Fruit fly (Drosophila melanogaster) whole organism, embryonic: ENCODE measurements around the gene Cpr67Fa2.

Experiments
- Abd-B ChIP-seq: fragments of 200-800 bp; sonication (Bioruptor generic); optimal IDR thresholded peaks from 2 replicates; lab custom pipeline; 2018; ENCODE audit warnings: missing biosample characterization, mild to moderate bottlenecking, missing genetic modification characterization, moderate library complexity
- BEAF-32 ChIP-seq: fragments of 200-800 bp; sonication (Bioruptor generic); optimal IDR thresholded peaks from 3 replicates; lab custom pipeline; 2017; ENCODE audit warnings: missing biosample characterization, missing genetic modification characterization, mild to moderate bottlenecking, moderate library complexity, missing genetic modification reagents
- Bgb ChIP-seq: fragments of 200-800 bp; sonication (Bioruptor generic); IDR thresholded peaks from 2 replicates; pipeline ENCODE4 v1.3.6; 2022; ENCODE audit warnings: missing biosample characterization, missing genetic modification characterization; ENCODE audit not compliant: partially characterized antibody
- Bteb2 ChIP-seq: fragments of 200-800 bp; sonication (Bioruptor generic); optimal IDR thresholded peaks from 2 replicates; lab custom pipeline; 2016; ENCODE audit warnings: missing biosample characterization, missing genetic modification characterization
- CG10209 ChIP-seq: fragments of 200-800 bp; sonication (Bioruptor generic); optimal IDR thresholded peaks from 3 replicates; lab custom pipeline; 2017; ENCODE audit warnings: missing biosample characterization, mild to moderate bottlenecking, missing genetic modification characterization, missing genetic modification reagents
- CG10321 ChIP-seq: fragments of 200-800 bp; sonication (Bioruptor generic); IDR thresholded peaks from 2 replicates; pipeline ENCODE4 v1.3.6; 2022; ENCODE audit warnings: missing biosample characterization, missing genetic modification characterization
- CG10565 ChIP-seq: fragments of 200-800 bp; sonication (Bioruptor generic); optimal IDR thresholded peaks from 3 replicates; lab custom pipeline; 2016; ENCODE audit warnings: missing biosample characterization, mild to moderate bottlenecking, missing genetic modification characterization
- CG11093 ChIP-seq: fragments of 200-800 bp; sonication (Bioruptor generic); IDR thresholded peaks from 3 replicates; pipeline ENCODE4 v1.3.6; 2022; ENCODE audit warnings: missing biosample characterization, missing genetic modification characterization
- CG11695 ChIP-seq: fragments of 200-800 bp; sonication (Bioruptor generic); IDR thresholded peaks from 3 replicates; pipeline ENCODE4 v1.3.6; 2022; ENCODE audit warnings: missing biosample characterization, missing genetic modification characterization
- CG11696 ChIP-seq: fragments of 200-800 bp; sonication (Bioruptor generic); IDR thresholded peaks from 2 replicates; pipeline ENCODE4 v1.3.6; 2022; ENCODE audit warnings: missing biosample characterization, missing genetic modification characterization
- CG15011 ChIP-seq: fragments of 200-800 bp; sonication (Bioruptor generic); optimal IDR thresholded peaks from 3 replicates; lab custom pipeline; 2018; ENCODE audit warnings: missing biosample characterization, mild to moderate bottlenecking, missing genetic modification characterization
- CG1529 ChIP-seq: fragments of 200-800 bp; sonication (Bioruptor generic); optimal IDR thresholded peaks from 3 replicates; lab custom pipeline; 2018; ENCODE audit warnings: missing biosample characterization, missing genetic modification characterization
- CG15479 ChIP-seq: fragments of 200-800 bp; sonication (Bioruptor generic); optimal IDR thresholded peaks from 3 replicates; lab custom pipeline; 2019; ENCODE audit warnings: missing biosample characterization, mild to moderate bottlenecking, missing genetic modification characterization, moderate library complexity
- CG1603 ChIP-seq: fragments of 200-800 bp; sonication (Bioruptor generic); optimal IDR thresholded peaks from 2 replicates; lab custom pipeline; 2019; ENCODE audit warnings: missing biosample characterization, mild to moderate bottlenecking, missing genetic modification characterization, moderate library complexity
- CG17912 ChIP-seq: fragments of 200-800 bp; sonication (Bioruptor generic); optimal IDR thresholded peaks from 2 replicates; lab custom pipeline; 2018; ENCODE audit warnings: missing biosample characterization, mild to moderate bottlenecking, missing genetic modification characterization
- CG3995 ChIP-seq: fragments of 200-800 bp; sonication (Bioruptor generic); optimal IDR thresholded peaks from 3 replicates; lab custom pipeline; 2016; ENCODE audit warnings: missing biosample characterization, missing genetic modification characterization
- CG4730 ChIP-seq: fragments of 200-800 bp; sonication (Bioruptor generic); IDR thresholded peaks from 2 replicates; pipeline ENCODE4 v1.3.6; 2022; ENCODE audit warnings: missing biosample characterization, missing genetic modification characterization
- CG7556 ChIP-seq: fragments of 200-800 bp; sonication (Bioruptor generic); optimal IDR thresholded peaks from 2 replicates; lab custom pipeline; 2017; ENCODE audit warnings: missing biosample characterization, mild to moderate bottlenecking, missing genetic modification characterization
- CG8290 ChIP-seq, 3 experiments: fragments of 200-800 bp; sonication (Bioruptor generic); optimal IDR thresholded peaks; 2 replicates each; lab custom pipeline; 2016 to 2019; ENCODE audit warnings: missing biosample characterization in 3 of 3, missing genetic modification characterization in 3 of 3, mild to moderate bottlenecking in 2 of 3, moderate library complexity in 1 of 3
- CG9932 ChIP-seq: fragments of 200-800 bp; sonication (Bioruptor generic); IDR thresholded peaks from 2 replicates; pipeline ENCODE4 v1.3.6; 2022; ENCODE audit warnings: missing biosample characterization, missing genetic modification characterization
- CkIIα-i1 ChIP-seq: fragments of 200-800 bp; sonication (Bioruptor generic); IDR thresholded peaks from 2 replicates; pipeline ENCODE4 v1.3.6; 2022; ENCODE audit warnings: missing biosample characterization, missing genetic modification characterization
- D ChIP-seq, 2 experiments: fragments of 200-800 bp in 1 of 2; fragments of >200 bp in 1 of 2; sonication (Bioruptor generic) in 1 of 2; optimal IDR thresholded peaks; 2 replicates in 1 of 2; 3 replicates in 1 of 2; lab custom pipeline; 2017; ENCODE audit warnings: mild to moderate bottlenecking in 1 of 2, missing biosample characterization in 1 of 2, missing genetic modification characterization in 1 of 2, missing genetic modification reagents in 1 of 2
- GATAe ChIP-seq: fragments of 200-800 bp; sonication (Bioruptor generic); conservative IDR thresholded peaks from 2 replicates; pipeline ENCODE4 v1.3.6; 2022; ENCODE audit warnings: missing biosample characterization, missing genetic modification characterization
- Med ChIP-seq: fragments of 200-800 bp; sonication (Bioruptor generic); peaks from one replicate; lab custom pipeline; 2016; ENCODE audit warnings: missing biosample characterization, missing genetic modification characterization, mild to moderate bottlenecking, inconsistent platforms, moderate library complexity
- Ptx1 ChIP-seq: fragments of 200-800 bp; sonication (Bioruptor generic); IDR thresholded peaks from 2 replicates; pipeline ENCODE4 v1.3.6; 2022; ENCODE audit warnings: missing biosample characterization, missing genetic modification characterization
- Spps ChIP-seq: fragments of 200-800 bp; sonication (Bioruptor generic); optimal IDR thresholded peaks from 2 replicates; lab custom pipeline; 2018; ENCODE audit warnings: missing biosample characterization, mild to moderate bottlenecking, missing genetic modification characterization
- ara ChIP-seq: fragments of 200-800 bp; sonication (Bioruptor generic); IDR thresholded peaks from 2 replicates; pipeline ENCODE4 v1.3.6; 2022; ENCODE audit warnings: missing biosample characterization, missing genetic modification characterization
- ase ChIP-seq: fragments of 200-800 bp; sonication (Bioruptor generic); IDR thresholded peaks from 3 replicates; pipeline ENCODE4 v1.3.6; 2022; ENCODE audit warnings: missing biosample characterization, missing genetic modification characterization
- chm ChIP-seq: fragments of 200-800 bp; sonication (Bioruptor generic); IDR thresholded peaks from 2 replicates; pipeline ENCODE4 v1.3.6; 2022; ENCODE audit warnings: missing biosample characterization, missing genetic modification characterization
- en ChIP-seq: fragments of 200-800 bp; sonication (Bioruptor generic); optimal IDR thresholded peaks from 2 replicates; lab custom pipeline; 2016; ENCODE audit warnings: missing biosample characterization, missing genetic modification characterization
- eve ChIP-seq, 2 experiments: fragments of >200 bp; optimal IDR thresholded peaks; 2 replicates each; lab custom pipeline; 2017; ENCODE audit warnings: missing biosample characterization in 2 of 2, missing genetic modification characterization in 2 of 2
- fru ChIP-seq: fragments of >200 bp; optimal IDR thresholded peaks from 2 replicates; lab custom pipeline; 2017
- fu2 ChIP-seq: fragments of 200-800 bp; sonication (Bioruptor generic); optimal IDR thresholded peaks from 2 replicates; lab custom pipeline; 2016; ENCODE audit warnings: missing biosample characterization, missing genetic modification characterization
- gcm ChIP-seq: fragments of 200-800 bp; sonication (Bioruptor generic); optimal IDR thresholded peaks from 2 replicates; lab custom pipeline; 2019; ENCODE audit warnings: missing biosample characterization, mild to moderate bottlenecking, missing genetic modification characterization, moderate library complexity
- grn ChIP-seq: fragments of 200-800 bp; sonication (Bioruptor generic); optimal IDR thresholded peaks from 3 replicates; lab custom pipeline; 2017; ENCODE audit warnings: missing biosample characterization, missing genetic modification characterization
- gsb-n ChIP-seq: fragments of 200-800 bp; sonication (Bioruptor generic); optimal IDR thresholded peaks from 3 replicates; lab custom pipeline; 2018; ENCODE audit warnings: missing biosample characterization, mild to moderate bottlenecking, missing genetic modification characterization
- ind ChIP-seq: fragments of 200-800 bp; sonication (Bioruptor generic); optimal IDR thresholded peaks from 3 replicates; lab custom pipeline; 2016; ENCODE audit warnings: missing biosample characterization, missing genetic modification characterization
- kah ChIP-seq: fragments of 200-800 bp; sonication (Bioruptor generic); optimal IDR thresholded peaks from 2 replicates; lab custom pipeline; 2018; ENCODE audit warnings: missing biosample characterization, mild to moderate bottlenecking, missing genetic modification characterization
- lov ChIP-seq, 2 experiments: fragments of 200-800 bp in 1 of 2; fragments of >200 bp in 1 of 2; sonication (Bioruptor generic) in 1 of 2; IDR thresholded peaks in 1 of 2; optimal IDR thresholded peaks in 1 of 2; 2 replicates in 1 of 2; 3 replicates in 1 of 2; pipeline versions ENCODE4 v1.3.6 to Lab custom; 2017 to 2022; ENCODE audit warnings: missing biosample characterization in 1 of 2, missing genetic modification characterization in 1 of 2
- row ChIP-seq: fragments of 200-800 bp; sonication (Bioruptor generic); IDR thresholded peaks from 3 replicates; pipeline ENCODE4 v1.3.6; 2022; ENCODE audit warnings: missing biosample characterization, missing genetic modification characterization
- stwl ChIP-seq: fragments of 200-800 bp; sonication (Bioruptor generic); optimal IDR thresholded peaks from 3 replicates; lab custom pipeline; 2018; ENCODE audit warnings: missing biosample characterization, mild to moderate bottlenecking, missing genetic modification characterization, moderate library complexity
- tap ChIP-seq: fragments of 200-800 bp; optimal IDR thresholded peaks from 3 replicates; lab custom pipeline; 2019; ENCODE audit warnings: missing biosample characterization, mild to moderate bottlenecking, missing genetic modification characterization, moderate library complexity
- tna ChIP-seq: fragments of 200-800 bp; sonication (Bioruptor generic); IDR thresholded peaks from 2 replicates; pipeline ENCODE4 v1.3.6; 2022; ENCODE audit warnings: missing biosample characterization, missing genetic modification characterization; ENCODE audit not compliant: partially characterized antibody
- vfl ChIP-seq: fragments of 200-800 bp; sonication (Bioruptor generic); optimal IDR thresholded peaks from 2 replicates; lab custom pipeline; 2016; ENCODE audit warnings: missing biosample characterization, missing genetic modification characterization
- zen ChIP-seq: fragments of 200-800 bp; sonication (Bioruptor generic); optimal IDR thresholded peaks from 3 replicates; lab custom pipeline; 2018; ENCODE audit warnings: missing biosample characterization, mild to moderate bottlenecking, missing genetic modification characterization, moderate library complexity

The Cpr67Fa2 gene

dm6 chr3L:10861657-10862543 is 29.6 kb upstream of the Cpr67Fa2 start (continued):
- TF ChIP-seq Bgb = no peak
- TF ChIP-seq CG15011 (GFP tag; lab: Kevin White, UChicago) = no peak
- no peak for TF ChIP-seq CG7556 (GFP tag; lab: Kevin White, UChicago)
- TF ChIP-seq CG1603 (tag; lab: Kevin White, UChicago) = peak; percentile 18
- peak; percentile 42; the same call in 1 of the 2 replicates for TF ChIP-seq GATAe (GFP tag; lab: Robert Waterston, UW)
- 0 out of 3 replicates have a peak, but pooled peaks have one; percentile 13 for TF ChIP-seq CG11695 (GFP tag; lab: Robert Waterston, UW)
- 0 out of 2 replicates have a peak, but pooled peaks have one; percentile 14 for TF ChIP-seq CG9932
- TF ChIP-seq en (GFP tag; lab: Kevin White, UChicago) = no peak
- TF ChIP-seq CG11696 = peak; percentile 93
- TF ChIP-seq Abd-B (GFP tag; lab: Kevin White, UChicago) = no peak
- no peak for TF ChIP-seq lov (optimal IDR thresholded peaks at IDR 0.05; lab: Kevin White, UChicago)
- TF ChIP-seq lov (GFP tag; IDR thresholded peaks at IDR 0.05; lab: Robert Waterston, UW) = peak; percentile 75; the same call in 1 of the 3 replicates
- peak; percentile 2 for TF ChIP-seq ind (GFP tag; lab: Kevin White, UChicago)
- TF ChIP-seq ase (GFP tag; lab: Robert Waterston, UW) = no peak
- no peak for TF ChIP-seq tap (tag; lab: Kevin White, UChicago)
- no peak for TF ChIP-seq eve (GFP tag; optimal IDR thresholded peaks at IDR 0.05; lab: Kevin White, UChicago)
- TF ChIP-seq row = peak; percentile 19; the same call in 1 of the 3 replicates
- TF ChIP-seq CG10321 (GFP tag; lab: Robert Waterston, UW) = no peak
- no peak for TF ChIP-seq fu2
- TF ChIP-seq Med (GFP tag; lab: Kevin White, UChicago) = peak; percentile 80
- no peak for TF ChIP-seq stwl

- no peak for TF ChIP-seq gsb-n (tag; lab: Kevin White, UChicago)
- TF ChIP-seq vfl = no peak
- TF ChIP-seq CG3995 = no peak
- no peak for TF ChIP-seq CG10321 (GFP tag; lab: Robert Waterston, UW)
- TF ChIP-seq CG8290 (GFP tag; optimal IDR thresholded peaks at IDR 0.05; lab: Kevin White, UChicago) = peak; percentile 84
- TF ChIP-seq CG8290 (tag; optimal IDR thresholded peaks at IDR 0.05; lab: Kevin White, UChicago) = peak; percentile 16 to 74
- TF ChIP-seq tna (GFP tag; lab: Robert Waterston, UW) = no peak
- TF ChIP-seq Spps (tag; lab: Kevin White, UChicago) = no peak
- no peak for TF ChIP-seq Bteb2 (GFP tag; lab: Kevin White, UChicago)
- no peak for TF ChIP-seq CG11093 (GFP tag; lab: Robert Waterston, UW)
- 0 out of 2 replicates have a peak, but pooled peaks have one; percentile 26 for TF ChIP-seq ara (GFP tag; lab: Robert Waterston, UW)
- no peak for TF ChIP-seq chm (GFP tag; lab: Robert Waterston, UW)
- TF ChIP-seq fru (lab: Kevin White, UChicago) = no peak
- no peak for TF ChIP-seq CG10565 (GFP tag; lab: Kevin White, UChicago)
- no peak for TF ChIP-seq Ptx1
- peak; percentile 74 for TF ChIP-seq grn (GFP tag; lab: Kevin White, UChicago)
- TF ChIP-seq kah (GFP tag; lab: Kevin White, UChicago) = no peak
- no peak for TF ChIP-seq CG4730 (GFP tag; lab: Robert Waterston, UW)
- TF ChIP-seq CG15479 (GFP tag; lab: Kevin White, UChicago) = peak; percentile 92
- no peak for TF ChIP-seq CkIIα-i1
- TF ChIP-seq BEAF-32 (GFP tag; lab: Kevin White, UChicago) = no peak
- peak; percentile 78 for TF ChIP-seq D (optimal IDR thresholded peaks at IDR 0.05; lab: Kevin White, UChicago)
- no peak for TF ChIP-seq D (GFP tag; optimal IDR thresholded peaks at IDR 0.05; lab: Kevin White, UChicago)
- no peak for TF ChIP-seq CG17912
- TF ChIP-seq stwl = peak; percentile 31
- TF ChIP-seq CG10209 (GFP tag; lab: Kevin White, UChicago) = no peak
- no peak for TF ChIP-seq CG1529 (GFP tag; lab: Kevin White, UChicago)
- TF ChIP-seq gcm = no peak
- TF ChIP-seq zen = peak; percentile 33
Observed at dm6 chr3L:10862544-10863474, 28.7 kb upstream of the Cpr67Fa2 start.
